Worm (Caenorhabditis elegans): Measurements from ENCODE around the gene lact-4.
A peak's percentile ranks its signal among the peaks of the same experiment; 100 is the strongest.

DNA sequence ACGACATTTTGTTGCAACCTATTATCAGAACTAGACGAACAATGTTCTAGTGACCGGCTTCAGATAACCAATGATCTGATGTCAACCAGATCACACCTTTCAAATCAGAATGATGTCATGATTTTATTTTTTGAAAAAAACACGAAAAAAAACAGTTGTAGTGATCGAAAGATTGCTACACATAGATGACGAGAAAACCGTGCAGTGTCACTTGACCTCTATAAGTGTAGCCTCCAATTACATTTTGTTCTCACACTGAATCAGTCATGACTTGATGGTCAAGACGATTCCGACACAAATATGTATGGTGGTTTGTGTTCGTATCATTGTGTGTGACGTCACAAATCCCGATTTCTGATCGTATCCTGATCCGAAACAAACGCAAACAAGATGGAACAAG lies 40.2 kb downstream of the lact-4 start:
- TF ChIP-seq cnd-1 (tag; optimal IDR thresholded peaks at IDR 0.05) (no peak), elt-1 (tag; optimal IDR thresholded peaks at IDR 0.05; ENCODE audit: borderline replicate concordance, insufficient read depth) (no peak), snpc-4 (tag; optimal IDR thresholded peaks at IDR 0.05) (no peak), nhr-12 (tag; optimal IDR thresholded peaks at IDR 0.05) (no peak), unc-62 (GFP tag; optimal IDR thresholded peaks at IDR 0.05) (no peak), pha-4 (tag; optimal IDR thresholded peaks at IDR 0.05) (no peak), nhr-76 (tag; optimal IDR thresholded peaks at IDR 0.05) (no peak), unc-120 (tag; optimal IDR thresholded peaks at IDR 0.05; ENCODE audit: poor library complexity, severe bottlenecking) (no peak), ztf-11 (tag; optimal IDR thresholded peaks at IDR 0.05) (no peak), unc-39 (tag; optimal IDR thresholded peaks at IDR 0.05) (no peak), lin-13 (tag; optimal IDR thresholded peaks at IDR 0.05) (no peak), zip-8 (tag; optimal IDR thresholded peaks at IDR 0.05) (peak; percentile 7)

Measured in whole organism, mixed stage, embryonic.